Fruit fly (Drosophila melanogaster) whole organism, embryonic: Measurements from ENCODE around the gene BORCS6.

Experiments used
- Bdp1 ChIP-seq: fragments of 200-800 bp; sonication (Bioruptor generic); optimal IDR thresholded peaks from 3 replicates; lab custom pipeline; 2016; ENCODE audit warnings: missing biosample characterization, missing genetic modification characterization
- CG10209 ChIP-seq: fragments of 200-800 bp; sonication (Bioruptor generic); optimal IDR thresholded peaks from 3 replicates; lab custom pipeline; 2017; ENCODE audit warnings: missing biosample characterization, mild to moderate bottlenecking, missing genetic modification characterization, missing genetic modification reagents
- CG11456 ChIP-seq: fragments of 200-800 bp; sonication (Bioruptor generic); IDR thresholded peaks from 3 replicates; pipeline ENCODE4 v1.3.6; 2022; ENCODE audit warnings: missing biosample characterization, missing genetic modification characterization
- CG12391 ChIP-seq: fragments of 200-800 bp; sonication (Bioruptor generic); optimal IDR thresholded peaks from 3 replicates; lab custom pipeline; 2018; ENCODE audit warnings: missing biosample characterization, mild to moderate bottlenecking, missing genetic modification characterization, moderate library complexity
- CG13424 ChIP-seq: fragments of 200-800 bp; sonication (Bioruptor generic); optimal IDR thresholded peaks from 2 replicates; lab custom pipeline; 2019; ENCODE audit warnings: missing biosample characterization, mild to moderate bottlenecking, missing genetic modification characterization, moderate library complexity
- CG17328 ChIP-seq: fragments of 200-800 bp; sonication (Bioruptor generic); IDR thresholded peaks from 2 replicates; pipeline ENCODE4 v1.3.6; 2022; ENCODE audit warnings: missing biosample characterization, missing genetic modification characterization
- CG18476 ChIP-seq: fragments of 200-800 bp; sonication (Bioruptor generic); optimal IDR thresholded peaks from 2 replicates; lab custom pipeline; 2016; ENCODE audit warnings: missing biosample characterization, mild to moderate bottlenecking, missing genetic modification characterization
- CG18764 ChIP-seq: fragments of 200-800 bp; sonication (Bioruptor generic); optimal IDR thresholded peaks from 3 replicates; lab custom pipeline; 2016; ENCODE audit warnings: missing biosample characterization, missing genetic modification characterization
- CG2129 ChIP-seq: fragments of 200-800 bp; sonication (Bioruptor generic); IDR thresholded peaks from 2 replicates; pipeline ENCODE4 v1.3.6; 2022; ENCODE audit warnings: missing biosample characterization, missing genetic modification characterization; ENCODE audit not compliant: partially characterized antibody
- CG3065 ChIP-seq: fragments of 200-800 bp; sonication (Bioruptor generic); optimal IDR thresholded peaks from 2 replicates; lab custom pipeline; 2016; ENCODE audit warnings: missing biosample characterization, missing genetic modification characterization
- CG31224 ChIP-seq: fragments of 200-800 bp; sonication (Bioruptor generic); IDR thresholded peaks from 2 replicates; pipeline ENCODE4 v1.3.6; 2022; ENCODE audit warnings: missing biosample characterization, missing genetic modification characterization
- CG4854 ChIP-seq: fragments of 200-800 bp; sonication (Bioruptor generic); optimal IDR thresholded peaks from 2 replicates; lab custom pipeline; 2016; ENCODE audit warnings: missing biosample characterization, missing genetic modification characterization, inconsistent platforms
- CG5953 ChIP-seq: fragments of 200-800 bp; sonication (Bioruptor generic); IDR thresholded peaks from 2 replicates; pipeline ENCODE4 v1.3.6; 2022; ENCODE audit warnings: missing biosample characterization, missing genetic modification characterization
- CG6175 ChIP-seq: fragments of 200-800 bp; sonication (Bioruptor generic); IDR thresholded peaks from 3 replicates; pipeline ENCODE4 v1.3.6; 2022; ENCODE audit warnings: missing biosample characterization, missing genetic modification characterization
- CG6683 ChIP-seq: fragments of 200-800 bp; sonication (Bioruptor generic); optimal IDR thresholded peaks from 2 replicates; lab custom pipeline; 2017; ENCODE audit warnings: missing biosample characterization, mild to moderate bottlenecking, missing genetic modification characterization, missing genetic modification reagents
- CG9817 ChIP-seq: fragments of 200-800 bp; sonication (Bioruptor generic); optimal IDR thresholded peaks from 2 replicates; lab custom pipeline; 2018; ENCODE audit warnings: missing biosample characterization, mild to moderate bottlenecking, missing genetic modification characterization, moderate library complexity
- CG9932 ChIP-seq: fragments of 200-800 bp; sonication (Bioruptor generic); IDR thresholded peaks from 2 replicates; pipeline ENCODE4 v1.3.6; 2022; ENCODE audit warnings: missing biosample characterization, missing genetic modification characterization
- D19A ChIP-seq: fragments of 200-800 bp; optimal IDR thresholded peaks from 3 replicates; lab custom pipeline; 2019; ENCODE audit warnings: missing biosample characterization, mild to moderate bottlenecking, missing genetic modification characterization, moderate library complexity
- Deaf1 ChIP-seq: fragments of 200-800 bp; optimal IDR thresholded peaks from 3 replicates; lab custom pipeline; 2019; ENCODE audit warnings: missing biosample characterization, mild to moderate bottlenecking, missing genetic modification characterization, moderate library complexity
- Dref ChIP-seq: fragments of 200-800 bp; sonication (Bioruptor generic); IDR thresholded peaks from 2 replicates; pipeline ENCODE4 v1.3.6; 2022; ENCODE audit warnings: missing biosample characterization, missing genetic modification characterization
- ERR ChIP-seq: fragments of 200-800 bp; sonication (Bioruptor generic); optimal IDR thresholded peaks from 2 replicates; lab custom pipeline; 2016; ENCODE audit warnings: missing biosample characterization, missing genetic modification characterization
- Fer3 ChIP-seq: fragments of 200-800 bp; sonication (Bioruptor generic); optimal IDR thresholded peaks from 2 replicates; lab custom pipeline; 2018; ENCODE audit warnings: missing biosample characterization, mild to moderate bottlenecking, missing genetic modification characterization, moderate library complexity
- Gsc ChIP-seq: fragments of 200-800 bp; sonication (Bioruptor generic); IDR thresholded peaks from 2 replicates; pipeline ENCODE4 v1.3.6; 2022; ENCODE audit warnings: missing biosample characterization, missing genetic modification characterization
- Kr ChIP-seq: fragments of 200-800 bp; sonication (Bioruptor generic); optimal IDR thresholded peaks from 2 replicates; lab custom pipeline; 2017; ENCODE audit warnings: missing biosample characterization, mild to moderate bottlenecking, missing genetic modification characterization
- NC2α ChIP-seq: fragments of 200-800 bp; sonication (Bioruptor generic); optimal IDR thresholded peaks from 2 replicates; lab custom pipeline; 2016; ENCODE audit warnings: missing biosample characterization, missing genetic modification characterization
- NfI ChIP-seq: fragments of 200-800 bp; sonication (Bioruptor generic); optimal IDR thresholded peaks from 3 replicates; lab custom pipeline; 2018; ENCODE audit warnings: missing biosample characterization, mild to moderate bottlenecking, missing genetic modification characterization, moderate library complexity
- Sin3A ChIP-seq: fragments of >200 bp; optimal IDR thresholded peaks from 2 replicates; lab custom pipeline; 2018
- Spps ChIP-seq: fragments of 200-800 bp; sonication (Bioruptor generic); optimal IDR thresholded peaks from 2 replicates; lab custom pipeline; 2018; ENCODE audit warnings: missing biosample characterization, mild to moderate bottlenecking, missing genetic modification characterization
- TFAM ChIP-seq: fragments of 200-800 bp; sonication (Bioruptor generic); optimal IDR thresholded peaks from 2 replicates; lab custom pipeline; 2017; ENCODE audit warnings: missing biosample characterization, missing genetic modification characterization, inconsistent platforms
- ac ChIP-seq: fragments of 200-800 bp; sonication (Bioruptor generic); optimal IDR thresholded peaks from 3 replicates; lab custom pipeline; 2017; ENCODE audit warnings: missing biosample characterization, mild to moderate bottlenecking, missing genetic modification characterization
- ash1 ChIP-seq: fragments of 200-800 bp; sonication (Bioruptor generic); optimal IDR thresholded peaks from 2 replicates; lab custom pipeline; 2018; ENCODE audit warnings: missing biosample characterization, mild to moderate bottlenecking, missing genetic modification characterization
- bowl ChIP-seq: fragments of 200-800 bp; sonication (Bioruptor generic); IDR thresholded peaks from 2 replicates; pipeline ENCODE4 v1.3.6; 2022; ENCODE audit warnings: missing biosample characterization, missing genetic modification characterization
- cg ChIP-seq: fragments of 200-800 bp; sonication (Bioruptor generic); optimal IDR thresholded peaks from 3 replicates; lab custom pipeline; 2019; ENCODE audit warnings: missing biosample characterization, mild to moderate bottlenecking, missing genetic modification characterization, moderate library complexity
- croc ChIP-seq: fragments of 200-800 bp; sonication (Bioruptor generic); conservative IDR thresholded peaks from 3 replicates; pipeline ENCODE4 v1.3.6; 2022; ENCODE audit warnings: missing biosample characterization, missing genetic modification characterization
- danr ChIP-seq: fragments of 200-800 bp; sonication (Bioruptor generic); IDR thresholded peaks from 2 replicates; pipeline ENCODE4 v1.3.6; 2022; ENCODE audit warnings: missing biosample characterization, missing genetic modification characterization
- dpn ChIP-seq, 2 experiments: fragments of 200-800 bp; sonication (Bioruptor generic); optimal IDR thresholded peaks; 3 replicates each; lab custom pipeline; 2016; ENCODE audit warnings: missing biosample characterization in 2 of 2, missing genetic modification characterization in 2 of 2
- emc ChIP-seq: fragments of 200-800 bp; sonication (Bioruptor generic); optimal IDR thresholded peaks from 2 replicates; lab custom pipeline; 2016; ENCODE audit warnings: missing biosample characterization, missing genetic modification characterization
- fd102C ChIP-seq: fragments of 200-800 bp; sonication (Bioruptor generic); optimal IDR thresholded peaks from 2 replicates; lab custom pipeline; 2018; ENCODE audit warnings: missing biosample characterization, mild to moderate bottlenecking, missing genetic modification characterization, moderate library complexity
- fd3F ChIP-seq: fragments of 200-800 bp; sonication (Bioruptor generic); optimal IDR thresholded peaks from 2 replicates; lab custom pipeline; 2018; ENCODE audit warnings: missing biosample characterization, mild to moderate bottlenecking, missing genetic modification characterization, moderate library complexity
- gro ChIP-seq: fragments of 200-800 bp; sonication (Bioruptor generic); optimal IDR thresholded peaks from 2 replicates; lab custom pipeline; 2016; ENCODE audit warnings: missing biosample characterization, missing genetic modification characterization
- jing ChIP-seq: fragments of 200-800 bp; sonication (Bioruptor generic); optimal IDR thresholded peaks from 2 replicates; lab custom pipeline; 2018; ENCODE audit warnings: missing biosample characterization, mild to moderate bottlenecking, missing genetic modification characterization
- kni ChIP-seq: fragments of 200-800 bp; sonication (Bioruptor generic); optimal IDR thresholded peaks from 3 replicates; lab custom pipeline; 2017; ENCODE audit warnings: mild to moderate bottlenecking, missing biosample characterization, missing genetic modification reagents, missing genetic modification characterization
- lov ChIP-seq, 2 experiments: fragments of 200-800 bp in 1 of 2; fragments of >200 bp in 1 of 2; sonication (Bioruptor generic) in 1 of 2; IDR thresholded peaks in 1 of 2; optimal IDR thresholded peaks in 1 of 2; 2 replicates in 1 of 2; 3 replicates in 1 of 2; pipeline versions ENCODE4 v1.3.6 to Lab custom; 2017 to 2022; ENCODE audit warnings: missing biosample characterization in 1 of 2, missing genetic modification characterization in 1 of 2
- odd ChIP-seq: fragments of 200-800 bp; sonication (Bioruptor generic); optimal IDR thresholded peaks from 2 replicates; lab custom pipeline; 2017; ENCODE audit warnings: missing biosample characterization, mild to moderate bottlenecking, missing genetic modification characterization
- peb ChIP-seq: fragments of 200-800 bp; sonication (Bioruptor generic); IDR thresholded peaks from 2 replicates; pipeline ENCODE4 v1.3.6; 2022; ENCODE audit warnings: missing biosample characterization, missing genetic modification characterization
- ro ChIP-seq: fragments of 200-800 bp; sonication (Bioruptor generic); IDR thresholded peaks from 2 replicates; pipeline ENCODE4 v1.3.6; 2022; ENCODE audit warnings: missing biosample characterization, missing genetic modification characterization
- sisA ChIP-seq: fragments of 200-800 bp; sonication (Bioruptor generic); IDR thresholded peaks from 2 replicates; pipeline ENCODE4 v1.3.6; 2022; ENCODE audit warnings: missing biosample characterization, missing genetic modification characterization
- so ChIP-seq: fragments of 200-800 bp; sonication (Bioruptor generic); IDR thresholded peaks from 3 replicates; pipeline ENCODE4 v1.3.6; 2022; ENCODE audit warnings: missing biosample characterization, missing genetic modification characterization
- stc ChIP-seq: fragments of 200-800 bp; sonication (Bioruptor generic); IDR thresholded peaks from 2 replicates; pipeline ENCODE4 v1.3.6; 2022; ENCODE audit warnings: missing biosample characterization, missing genetic modification characterization
- tio ChIP-seq: fragments of 200-800 bp; sonication (Bioruptor generic); optimal IDR thresholded peaks from 2 replicates; lab custom pipeline; 2017; ENCODE audit warnings: missing biosample characterization, missing genetic modification characterization, inconsistent platforms

The BORCS6 gene

dm6 chr3L:545512-546161 lies 5.0 kb downstream of the BORCS6 start (continued):
- TF ChIP-seq fd102C, result no peak
- TF ChIP-seq CG9817, result peak; percentile 67
- TF ChIP-seq tio, result peak; percentile 8
- no peak for TF ChIP-seq kni (GFP tag; lab: Kevin White, UChicago)
- TF ChIP-seq Spps, result no peak
- TF ChIP-seq Dref (GFP tag; lab: Robert Waterston, UW), result no peak
- TF ChIP-seq sisA (GFP tag; lab: Robert Waterston, UW), result peak; percentile 51
- no peak for TF ChIP-seq jing (GFP tag; lab: Kevin White, UChicago)
- peak; percentile 37 for TF ChIP-seq ash1 (GFP tag; lab: Kevin White, UChicago)
- no peak for TF ChIP-seq Kr
- peak; percentile 87 for TF ChIP-seq gro (GFP tag; lab: Kevin White, UChicago)
- peak; percentile 57 for TF ChIP-seq ERR (GFP tag; lab: Kevin White, UChicago)
- no peak for TF ChIP-seq CG6175 (GFP tag; lab: Robert Waterston, UW)
- TF ChIP-seq Sin3A (lab: Kevin White, UChicago), result no peak
- no peak for TF ChIP-seq lov (optimal IDR thresholded peaks at IDR 0.05; lab: Kevin White, UChicago)
- TF ChIP-seq lov (GFP tag; IDR thresholded peaks at IDR 0.05; lab: Robert Waterston, UW), result no peak
- TF ChIP-seq NfI (GFP tag; lab: Kevin White, UChicago), result peak; percentile 63
- peak; percentile 55 for TF ChIP-seq Deaf1 (tag; lab: Kevin White, UChicago)
- peak; percentile 84 for TF ChIP-seq CG9932 (GFP tag; lab: Robert Waterston, UW)
- peak; percentile 64 for TF ChIP-seq CG13424 (tag; lab: Kevin White, UChicago)
- TF ChIP-seq CG11456 (GFP tag; lab: Robert Waterston, UW), result peak; percentile 77; the same call in 2 of the 3 replicates
- TF ChIP-seq CG4854 (GFP tag; lab: Kevin White, UChicago), result peak; percentile 43
- TF ChIP-seq Fer3 (tag; lab: Kevin White, UChicago), result peak; percentile 76
- TF ChIP-seq CG17328, result 0 out of 2 replicates have a peak, but pooled peaks have one; percentile 5
- TF ChIP-seq Bdp1, result peak; percentile 41
- TF ChIP-seq CG5953 (GFP tag; lab: Robert Waterston, UW), result no peak
- TF ChIP-seq ac, result no peak
- no peak for TF ChIP-seq CG3065
- no peak for TF ChIP-seq CG18764 (GFP tag; lab: Kevin White, UChicago)
- TF ChIP-seq dpn (GFP tag; optimal IDR thresholded peaks at IDR 0.05; lab: Kevin White, UChicago), result peak; percentile 60 to 69
- TF ChIP-seq odd (GFP tag; lab: Kevin White, UChicago), result peak; percentile 37
- no peak for TF ChIP-seq peb (GFP tag; lab: Robert Waterston, UW)
- TF ChIP-seq emc (GFP tag; lab: Kevin White, UChicago), result peak; percentile 10
- TF ChIP-seq CG18476, result peak; percentile 18
- no peak for TF ChIP-seq croc (GFP tag; lab: Robert Waterston, UW)
- TF ChIP-seq TFAM, result no peak
- 0 out of 2 replicates have a peak, but pooled peaks have one; percentile 33 for TF ChIP-seq stc (GFP tag; lab: Robert Waterston, UW)
- TF ChIP-seq bowl (GFP tag; lab: Robert Waterston, UW), result no peak
- no peak for TF ChIP-seq cg
- TF ChIP-seq NC2α (GFP tag; lab: Kevin White, UChicago), result peak; percentile 38
- TF ChIP-seq CG6683 (GFP tag; lab: Kevin White, UChicago), result peak; percentile 49
- peak; percentile 51 for TF ChIP-seq fd3F (GFP tag; lab: Kevin White, UChicago)
- TF ChIP-seq so (GFP tag; lab: Robert Waterston, UW), result no peak
- TF ChIP-seq Gsc (GFP tag; lab: Robert Waterston, UW), result no peak
- peak; percentile 53 for TF ChIP-seq CG12391 (tag; lab: Kevin White, UChicago)
- no peak for TF ChIP-seq CG2129 (GFP tag; lab: Robert Waterston, UW)
- peak; percentile 41 for TF ChIP-seq D19A (tag; lab: Kevin White, UChicago)
- TF ChIP-seq CG10209, result peak; percentile 42
- peak; percentile 36; the same call in 1 of the 2 replicates for TF ChIP-seq danr (GFP tag; lab: Robert Waterston, UW)
- no peak for TF ChIP-seq ro (GFP tag; lab: Robert Waterston, UW)
- peak; percentile 50 for TF ChIP-seq CG31224 (GFP tag; lab: Robert Waterston, UW)
